Fruit fly (Drosophila melanogaster): ENCODE results near the gene Ziz.
A peak's percentile ranks its signal among the peaks of the same experiment; 100 is the strongest.

Gene Ziz

DNA sequence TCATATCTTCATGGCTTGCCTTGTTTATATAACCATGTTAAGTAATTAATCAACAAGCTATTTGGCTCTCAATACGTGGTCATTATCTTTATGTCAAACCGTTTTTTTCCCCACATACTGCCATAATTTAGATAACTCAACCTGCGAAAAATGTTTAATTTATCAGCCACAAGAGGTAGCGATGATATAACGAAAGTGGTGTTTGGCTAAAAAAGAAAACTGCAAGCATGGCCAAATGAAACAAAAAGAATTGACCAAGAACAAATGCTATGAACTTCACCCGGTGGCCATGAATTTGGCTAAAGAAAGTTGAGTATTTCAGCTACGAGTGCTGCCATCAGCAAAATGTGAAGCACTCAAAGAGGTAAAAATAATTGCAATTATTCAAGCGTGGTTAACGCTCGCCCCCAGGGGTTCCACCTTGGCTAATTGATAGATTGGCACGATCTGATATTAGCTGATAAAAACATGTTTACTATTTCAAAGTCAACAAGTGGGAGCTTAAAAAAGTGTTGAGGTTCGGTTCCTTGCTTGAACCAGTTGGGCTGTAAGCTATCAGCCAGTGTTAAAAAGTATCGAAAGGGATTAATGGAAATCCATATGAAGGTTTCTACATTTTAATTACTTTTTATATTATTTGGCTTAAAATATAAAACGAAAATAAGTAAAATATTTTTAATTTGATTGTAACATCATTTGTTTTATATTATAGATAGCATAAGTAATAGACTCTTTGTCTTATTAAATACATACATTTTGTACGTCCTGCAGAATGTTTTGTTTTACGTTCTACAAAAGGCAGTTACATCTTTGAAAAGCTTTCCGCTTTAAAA lies 59.4 kb downstream of the Ziz start (continued):
- TF ChIP-seq dmrt93B (GFP tag; optimal IDR thresholded peaks at IDR 0.05) (peak; percentile 39), Rel (GFP tag; optimal IDR thresholded peaks at IDR 0.05) (no peak), Rel (tag; optimal IDR thresholded peaks at IDR 0.05) (no peak), Jra (GFP tag; optimal IDR thresholded peaks at IDR 0.05) (no peak), dsf (GFP tag; optimal IDR thresholded peaks at IDR 0.05; ENCODE audit: borderline replicate concordance) (peak; percentile 11), psq (GFP tag; optimal IDR thresholded peaks at IDR 0.05) (peak; percentile 35), ey (GFP tag; optimal IDR thresholded peaks at IDR 0.05) (peak; percentile 21), lola (GFP tag; optimal IDR thresholded peaks at IDR 0.05) (no peak), Abd-B (GFP tag; optimal IDR thresholded peaks at IDR 0.05) (no peak), fru (GFP tag; optimal IDR thresholded peaks at IDR 0.05) (peak; percentile 37)

DNA sequence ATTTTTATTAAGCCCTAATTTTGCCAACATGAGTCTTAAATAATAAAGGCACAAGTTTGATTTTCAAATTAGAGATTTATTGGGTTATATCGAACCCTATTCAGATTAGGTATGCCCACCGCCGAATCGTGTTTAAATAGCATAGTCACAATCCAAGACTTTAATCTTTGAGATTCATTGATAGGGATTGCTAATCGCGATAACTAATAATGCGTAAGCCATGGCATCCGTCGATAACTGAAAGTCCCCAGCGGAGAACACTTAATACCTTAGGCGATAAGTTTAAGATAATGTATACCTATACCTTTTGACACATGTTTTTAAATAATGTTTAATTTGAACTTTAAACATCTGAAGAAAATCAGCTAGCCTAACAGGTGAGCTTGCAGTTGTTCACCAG lies 60.6 kb downstream of the Ziz start:
- TF ChIP-seq psq (GFP tag; optimal IDR thresholded peaks at IDR 0.05): no peak
- TF ChIP-seq OdsH (GFP tag; optimal IDR thresholded peaks at IDR 0.05): no peak
- no peak for TF ChIP-seq brk (GFP tag; optimal IDR thresholded peaks at IDR 0.05)
- no peak for TF ChIP-seq sv (GFP tag; optimal IDR thresholded peaks at IDR 0.05)
- no peak for TF ChIP-seq dsf (GFP tag; optimal IDR thresholded peaks at IDR 0.05; ENCODE audit: borderline replicate concordance)
- no peak for TF ChIP-seq pan (optimal IDR thresholded peaks at IDR 0.05)
- no peak for TF ChIP-seq Abd-B (GFP tag; optimal IDR thresholded peaks at IDR 0.05)
- no peak for TF ChIP-seq rgr (GFP tag; optimal IDR thresholded peaks at IDR 0.05)
- TF ChIP-seq Dfd (GFP tag; optimal IDR thresholded peaks at IDR 0.05): no peak

DNA sequence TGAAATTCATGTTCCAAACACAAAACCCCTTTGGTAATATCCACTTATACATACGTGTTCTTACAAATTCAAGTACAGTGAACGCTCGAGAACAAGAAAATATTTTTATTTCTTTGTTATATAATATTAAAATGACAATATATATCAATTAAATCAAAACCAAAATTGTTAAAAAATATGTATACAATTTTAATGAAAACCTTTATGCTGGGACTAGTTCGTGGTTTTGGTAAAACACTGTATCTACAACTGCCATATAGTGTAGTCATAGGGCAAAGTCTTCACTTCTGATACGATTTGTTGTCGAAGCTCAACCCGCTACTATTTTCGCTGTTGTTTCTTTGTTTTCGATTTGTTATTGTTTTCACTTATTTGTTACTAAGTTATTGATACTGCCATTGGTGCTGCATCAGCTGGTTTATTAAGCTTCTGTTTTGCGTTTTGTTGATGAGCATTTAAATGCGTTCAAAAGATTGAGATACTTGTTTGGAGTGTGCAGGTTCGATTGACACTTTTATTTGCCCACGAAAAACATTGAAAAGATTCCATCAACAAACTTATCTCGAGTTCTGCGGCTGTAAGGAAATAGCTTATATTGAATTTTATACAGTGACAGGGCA lies 61.3 kb downstream of the Ziz start:
- TF ChIP-seq Rel (GFP tag; optimal IDR thresholded peaks at IDR 0.05): no peak
- peak; percentile 4 for TF ChIP-seq Rel (tag; optimal IDR thresholded peaks at IDR 0.05)
- peak; percentile 8 for TF ChIP-seq ey (GFP tag; optimal IDR thresholded peaks at IDR 0.05)
- peak; percentile 50 for TF ChIP-seq Sp1 (GFP tag; optimal IDR thresholded peaks at IDR 0.05)
- TF ChIP-seq Hnf4 (GFP tag; optimal IDR thresholded peaks at IDR 0.05): peak; percentile 62
- no peak for TF ChIP-seq Hr78 (GFP tag; optimal IDR thresholded peaks at IDR 0.05)
- TF ChIP-seq Mio (GFP tag; optimal IDR thresholded peaks at IDR 0.05): no peak
- peak; percentile 7 for TF ChIP-seq psq (GFP tag; optimal IDR thresholded peaks at IDR 0.05)
- TF ChIP-seq fru (GFP tag; optimal IDR thresholded peaks at IDR 0.05): peak; percentile 7
- TF ChIP-seq woc (GFP tag; optimal IDR thresholded peaks at IDR 0.05): no peak
- peak in 1 of 2 experiments; percentile 50 for TF ChIP-seq foxo (GFP tag; optimal IDR thresholded peaks at IDR 0.05)
- peak; percentile 50 for TF ChIP-seq OdsH (GFP tag; optimal IDR thresholded peaks at IDR 0.05)
- TF ChIP-seq rgr (GFP tag; optimal IDR thresholded peaks at IDR 0.05): peak; percentile 37
- no peak for TF ChIP-seq Hr83 (GFP tag; optimal IDR thresholded peaks at IDR 0.05; ENCODE audit: poor library complexity, severe bottlenecking)
- TF ChIP-seq usp (GFP tag; optimal IDR thresholded peaks at IDR 0.05): no peak
- no peak for TF ChIP-seq Dif (GFP tag; optimal IDR thresholded peaks at IDR 0.05; ENCODE audit: partially characterized antibody)
- TF ChIP-seq HLH106 (tag; optimal IDR thresholded peaks at IDR 0.05): peak; percentile 36
- peak; percentile 3 for TF ChIP-seq h (GFP tag; optimal IDR thresholded peaks at IDR 0.05)
- TF ChIP-seq brk (GFP tag; optimal IDR thresholded peaks at IDR 0.05): peak; percentile 12

DNA sequence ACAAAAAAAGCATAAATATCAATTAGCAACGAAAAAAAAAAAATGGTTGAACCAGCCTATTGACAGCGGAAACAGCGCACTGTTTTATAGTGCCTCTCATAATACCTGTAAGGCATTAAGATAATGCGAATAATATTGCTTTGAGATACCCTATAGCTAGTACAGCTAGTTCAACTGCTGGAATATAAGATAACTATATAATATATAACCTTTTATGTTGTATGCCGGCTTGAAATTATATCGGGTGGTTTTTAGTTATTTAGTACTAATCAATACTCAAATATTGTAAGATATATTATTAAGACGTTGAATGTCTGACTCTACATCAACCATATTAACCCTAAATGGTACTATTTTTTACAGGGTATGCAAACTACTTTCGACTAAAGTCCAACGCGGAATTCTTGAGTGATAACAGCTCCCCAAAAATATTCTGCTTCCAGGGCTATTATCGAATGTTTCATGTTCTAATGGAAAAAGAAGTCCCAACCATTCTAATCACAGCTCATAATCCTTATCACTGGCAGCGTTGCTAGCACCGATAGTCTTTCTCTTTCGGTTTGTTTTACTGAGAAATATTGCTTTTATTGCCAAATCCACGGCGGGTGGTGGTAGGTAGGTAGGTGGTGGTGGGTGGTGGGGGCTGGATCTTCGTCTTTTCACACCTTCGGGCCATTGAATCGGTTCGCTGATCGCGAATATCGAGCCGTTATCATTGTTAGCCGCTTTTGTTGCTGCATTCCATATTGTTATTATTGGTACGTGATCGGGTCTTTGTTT lies 62.0 kb downstream of the Ziz start:
- no peak for TF ChIP-seq Rel (GFP tag; optimal IDR thresholded peaks at IDR 0.05)
- peak; percentile 5 for TF ChIP-seq Rel (tag; optimal IDR thresholded peaks at IDR 0.05)
- TF ChIP-seq Jra (GFP tag; optimal IDR thresholded peaks at IDR 0.05): no peak
- TF ChIP-seq Hr83 (GFP tag; optimal IDR thresholded peaks at IDR 0.05; ENCODE audit: poor library complexity, severe bottlenecking): peak; percentile 41
- peak; percentile 42 for TF ChIP-seq fru (GFP tag; optimal IDR thresholded peaks at IDR 0.05)
- no peak for TF ChIP-seq sv (GFP tag; optimal IDR thresholded peaks at IDR 0.05)
- no peak for TF ChIP-seq ey (GFP tag; optimal IDR thresholded peaks at IDR 0.05)
- peak in 1 of 2 experiments; percentile 29 for TF ChIP-seq foxo (GFP tag; optimal IDR thresholded peaks at IDR 0.05)
